Fruit fly (Drosophila melanogaster): ENCODE results near the gene CG4459.

DNA sequence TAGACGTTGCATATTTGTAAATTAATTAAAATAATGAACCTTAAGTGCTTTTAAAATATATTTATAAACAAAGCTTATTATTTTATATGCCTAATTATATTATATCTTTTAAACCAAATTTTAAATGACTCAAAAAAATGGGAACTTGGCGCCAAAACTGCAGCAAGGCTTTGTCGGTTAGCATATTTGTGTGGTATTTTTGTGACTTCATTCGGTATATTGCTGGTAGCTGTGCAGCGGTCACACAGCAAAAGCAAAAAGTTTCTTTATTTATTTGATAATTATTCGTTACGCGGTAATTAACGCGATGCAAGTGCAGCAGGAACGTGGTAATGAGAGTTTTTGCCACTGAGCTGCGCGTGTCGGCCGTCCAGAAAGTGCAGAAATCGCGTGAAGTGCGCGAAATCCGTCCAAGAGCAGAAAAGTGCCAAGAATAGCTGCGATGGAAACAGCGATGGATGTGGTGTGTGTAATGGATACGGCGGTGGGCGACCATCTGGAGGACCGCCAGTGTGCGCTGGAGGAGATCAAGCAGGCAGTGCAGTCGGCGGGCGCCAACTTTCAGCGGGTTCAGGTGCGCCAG lies 48.9 kb downstream of the CG4459 start, which contains the start of gene Ask1:
- TF ChIP-seq CG8478 (optimal IDR thresholded peaks at IDR 0.05) (no peak), CTCF (optimal IDR thresholded peaks at IDR 0.05) (no peak)

Data from S2 (cell line).